Worm (Caenorhabditis elegans): ENCODE measurements around the gene olrn-1.
A peak's percentile ranks its signal among the peaks of the same experiment; 100 is the strongest.

Gene olrn-1

DNA sequence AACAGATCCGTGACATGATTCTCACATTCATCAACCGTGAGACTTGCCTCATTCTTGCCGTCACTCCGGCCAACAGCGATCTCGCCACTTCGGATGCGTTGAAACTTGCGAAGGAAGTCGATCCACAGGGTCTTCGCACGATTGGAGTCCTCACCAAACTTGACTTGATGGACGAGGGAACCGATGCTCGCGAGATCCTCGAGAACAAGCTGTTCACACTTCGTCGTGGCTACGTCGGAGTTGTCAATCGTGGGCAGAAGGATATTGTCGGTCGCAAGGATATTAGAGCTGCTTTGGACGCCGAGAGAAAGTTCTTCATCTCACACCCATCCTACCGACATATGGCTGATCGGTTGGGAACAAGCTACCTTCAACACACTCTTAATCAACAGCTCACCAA is 32.2 kb downstream of the olrn-1 start:
- TF ChIP-seq sem-2 (GFP tag; optimal IDR thresholded peaks at IDR 0.05) (no peak), ztf-11 (tag; optimal IDR thresholded peaks at IDR 0.05) (no peak), nhr-2 (tag; optimal IDR thresholded peaks at IDR 0.05) (no peak), elt-1 (tag; optimal IDR thresholded peaks at IDR 0.05; ENCODE audit: borderline replicate concordance, insufficient read depth) (no peak), drap-1 (GFP tag; optimal IDR thresholded peaks at IDR 0.05) (no peak), blmp-1 (tag; optimal IDR thresholded peaks at IDR 0.05) (no peak), lin-13 (tag; optimal IDR thresholded peaks at IDR 0.05) (no peak), mab-5 (tag; optimal IDR thresholded peaks at IDR 0.05) (no peak), lin-32 (GFP tag; optimal IDR thresholded peaks at IDR 0.05) (no peak)

DNA sequence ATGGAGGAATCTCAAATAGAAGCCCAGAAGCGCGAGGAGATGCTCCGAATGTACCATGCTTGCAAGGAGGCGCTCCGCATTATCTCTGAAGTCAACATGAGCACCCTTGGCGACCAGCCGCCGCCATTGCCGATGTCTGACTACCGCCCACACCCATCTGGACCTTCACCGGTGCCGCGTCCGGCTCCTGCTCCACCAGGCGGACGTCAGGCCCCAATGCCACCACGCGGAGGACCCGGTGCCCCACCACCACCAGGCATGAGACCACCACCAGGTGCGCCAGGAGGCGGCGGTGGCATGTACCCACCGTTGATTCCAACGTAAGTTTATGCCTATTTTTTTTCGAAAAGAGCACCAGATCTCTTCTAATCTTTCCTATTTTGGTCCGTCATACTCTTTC is 34.6 kb downstream of the olrn-1 start:
- no peak for TF ChIP-seq zip-8 (tag; optimal IDR thresholded peaks at IDR 0.05)
- TF ChIP-seq unc-62 (GFP tag; optimal IDR thresholded peaks at IDR 0.05): no peak
- no peak for TF ChIP-seq lin-32 (GFP tag; optimal IDR thresholded peaks at IDR 0.05)
- TF ChIP-seq unc-39 (tag; optimal IDR thresholded peaks at IDR 0.05): no peak
- no peak for TF ChIP-seq elt-3 (tag; optimal IDR thresholded peaks at IDR 0.05)
- peak; percentile 10 for TF ChIP-seq ceh-83 (GFP tag; optimal IDR thresholded peaks at IDR 0.05)
- no peak for TF ChIP-seq hlh-1 (tag; optimal IDR thresholded peaks at IDR 0.05)

DNA sequence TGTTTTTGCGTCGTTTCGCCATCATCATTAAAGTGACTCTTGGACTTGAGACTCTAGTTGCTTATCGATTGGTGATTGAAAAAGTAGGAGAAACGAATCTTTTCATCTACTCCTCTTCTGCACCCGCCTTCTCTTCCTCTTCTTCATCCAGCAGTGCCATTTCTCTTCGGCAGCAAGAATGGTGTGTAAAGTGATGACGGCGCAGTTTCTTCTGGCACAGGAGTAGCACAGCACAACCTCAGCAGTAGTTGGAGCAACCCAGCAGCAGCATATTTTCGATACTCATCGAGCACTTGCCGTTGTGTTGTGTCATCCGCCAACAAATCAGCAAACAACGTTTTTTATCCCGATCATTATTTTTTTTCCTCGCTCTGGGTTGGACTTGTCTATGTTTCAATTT is 38.0 kb downstream of the olrn-1 start:
- TF ChIP-seq elt-3 (tag; optimal IDR thresholded peaks at IDR 0.05): no peak
- no peak for TF ChIP-seq cnd-1 (tag; optimal IDR thresholded peaks at IDR 0.05)
- no peak for TF ChIP-seq snpc-4 (tag; optimal IDR thresholded peaks at IDR 0.05)
- TF ChIP-seq ces-1 (GFP tag; optimal IDR thresholded peaks at IDR 0.05): no peak
- peak; percentile 61 for TF ChIP-seq hlh-1 (tag; optimal IDR thresholded peaks at IDR 0.05)
- no peak for TF ChIP-seq tbx-8 (GFP tag; optimal IDR thresholded peaks at IDR 0.05)
- no peak for TF ChIP-seq lin-32 (GFP tag; optimal IDR thresholded peaks at IDR 0.05)
- TF ChIP-seq mep-1 (tag; optimal IDR thresholded peaks at IDR 0.05): peak; percentile 5
- TF ChIP-seq ztf-11 (tag; optimal IDR thresholded peaks at IDR 0.05): no peak
- TF ChIP-seq nhr-12 (tag; optimal IDR thresholded peaks at IDR 0.05): no peak
- no peak for TF ChIP-seq ceh-83 (GFP tag; optimal IDR thresholded peaks at IDR 0.05)
- no peak for TF ChIP-seq nhr-28 (tag; optimal IDR thresholded peaks at IDR 0.05)
- no peak for TF ChIP-seq nhr-2 (tag; optimal IDR thresholded peaks at IDR 0.05)
- TF ChIP-seq zip-8 (tag; optimal IDR thresholded peaks at IDR 0.05): no peak
- no peak for TF ChIP-seq M03D4.4 (tag; optimal IDR thresholded peaks at IDR 0.05)
- TF ChIP-seq ceh-39 (tag; optimal IDR thresholded peaks at IDR 0.05): no peak
- no peak for TF ChIP-seq bed-3 (GFP tag; optimal IDR thresholded peaks at IDR 0.05)
- TF ChIP-seq nhr-237 (tag; optimal IDR thresholded peaks at IDR 0.05): no peak
- no peak for TF ChIP-seq pha-4 (tag; optimal IDR thresholded peaks at IDR 0.05)
- no peak for TF ChIP-seq mab-5 (tag; optimal IDR thresholded peaks at IDR 0.05)
- peak; percentile 66 for TF ChIP-seq unc-120 (tag; optimal IDR thresholded peaks at IDR 0.05; ENCODE audit: poor library complexity, severe bottlenecking)

DNA sequence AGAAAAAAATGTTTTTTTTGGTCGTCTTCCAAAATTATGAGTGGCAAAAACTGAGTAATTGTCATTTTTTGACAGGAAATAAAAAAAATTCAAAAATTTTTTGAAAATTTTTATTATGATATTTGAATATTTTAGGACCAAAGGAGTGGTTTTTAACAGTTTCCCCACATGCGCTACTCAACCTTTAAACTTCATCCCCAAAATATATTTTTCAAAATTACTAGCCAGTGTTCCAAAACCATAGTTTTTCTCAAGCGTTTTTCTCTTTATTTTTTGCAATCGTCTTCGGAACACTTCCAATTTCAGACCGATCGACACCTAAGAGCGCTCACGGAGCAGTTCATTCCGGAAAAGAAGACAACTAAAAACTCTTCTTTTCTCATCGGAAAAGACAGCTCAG is 39.5 kb downstream of the olrn-1 start, which contains the start of gene K09A9.6:
TSS of gene K09A9.6 (plus strand) at position 301 of the 400 bp plus-strand sequence.
- TF ChIP-seq lsy-2 (tag; optimal IDR thresholded peaks at IDR 0.05): no peak
- no peak for TF ChIP-seq pha-4 (tag; optimal IDR thresholded peaks at IDR 0.05)
- TF ChIP-seq mls-2 (tag; optimal IDR thresholded peaks at IDR 0.05): no peak
- TF ChIP-seq flh-1 (GFP tag; optimal IDR thresholded peaks at IDR 0.05): no peak
- TF ChIP-seq blmp-1 (tag; optimal IDR thresholded peaks at IDR 0.05): no peak
- no peak for TF ChIP-seq cnd-1 (tag; optimal IDR thresholded peaks at IDR 0.05)
- no peak for TF ChIP-seq zip-8 (tag; optimal IDR thresholded peaks at IDR 0.05)
- no peak for TF ChIP-seq ham-2 (GFP tag; optimal IDR thresholded peaks at IDR 0.05)
- TF ChIP-seq mab-5 (tag; optimal IDR thresholded peaks at IDR 0.05): no peak
- no peak for TF ChIP-seq lin-13 (tag; optimal IDR thresholded peaks at IDR 0.05)
- no peak for TF ChIP-seq drap-1 (GFP tag; optimal IDR thresholded peaks at IDR 0.05)
- no peak for TF ChIP-seq bed-3 (GFP tag; optimal IDR thresholded peaks at IDR 0.05)
- TF ChIP-seq nhr-2 (tag; optimal IDR thresholded peaks at IDR 0.05): no peak
- no peak for TF ChIP-seq sptf-1 (tag; optimal IDR thresholded peaks at IDR 0.05)
- TF ChIP-seq tbx-8 (GFP tag; optimal IDR thresholded peaks at IDR 0.05): no peak
- no peak for TF ChIP-seq ceh-39 (tag; optimal IDR thresholded peaks at IDR 0.05)

- TF ChIP-seq cnd-1 (tag; optimal IDR thresholded peaks at IDR 0.05): no peak
- no peak for TF ChIP-seq blmp-1 (tag; optimal IDR thresholded peaks at IDR 0.05)
- TF ChIP-seq nhr-12 (tag; optimal IDR thresholded peaks at IDR 0.05): no peak
- TF ChIP-seq ces-1 (GFP tag; optimal IDR thresholded peaks at IDR 0.05): no peak
- TF ChIP-seq flh-1 (GFP tag; optimal IDR thresholded peaks at IDR 0.05): no peak
- TF ChIP-seq zip-8 (tag; optimal IDR thresholded peaks at IDR 0.05): no peak
- no peak for TF ChIP-seq unc-120 (tag; optimal IDR thresholded peaks at IDR 0.05; ENCODE audit: poor library complexity, severe bottlenecking)
- no peak for TF ChIP-seq ztf-11 (tag; optimal IDR thresholded peaks at IDR 0.05)
- no peak for TF ChIP-seq snpc-4 (tag; optimal IDR thresholded peaks at IDR 0.05)
- TF ChIP-seq nhr-28 (tag; optimal IDR thresholded peaks at IDR 0.05): no peak
- no peak for TF ChIP-seq nhr-237 (tag; optimal IDR thresholded peaks at IDR 0.05)
- no peak for TF ChIP-seq elt-1 (tag; optimal IDR thresholded peaks at IDR 0.05; ENCODE audit: borderline replicate concordance, insufficient read depth)
- TF ChIP-seq mls-2 (tag; optimal IDR thresholded peaks at IDR 0.05): no peak
- no peak for TF ChIP-seq unc-62 (GFP tag; optimal IDR thresholded peaks at IDR 0.05)
- TF ChIP-seq bed-3 (GFP tag; optimal IDR thresholded peaks at IDR 0.05): no peak
- no peak for TF ChIP-seq mep-1 (tag; optimal IDR thresholded peaks at IDR 0.05)
These were observed 47.7 kb downstream of the olrn-1 start for ce11 chrX:15585144-15585543.

All from whole organism, mixed stage, embryonic.